Fruit fly (Drosophila melanogaster): ENCODE data around the gene Ugalt.

The Ugalt gene

DNA sequence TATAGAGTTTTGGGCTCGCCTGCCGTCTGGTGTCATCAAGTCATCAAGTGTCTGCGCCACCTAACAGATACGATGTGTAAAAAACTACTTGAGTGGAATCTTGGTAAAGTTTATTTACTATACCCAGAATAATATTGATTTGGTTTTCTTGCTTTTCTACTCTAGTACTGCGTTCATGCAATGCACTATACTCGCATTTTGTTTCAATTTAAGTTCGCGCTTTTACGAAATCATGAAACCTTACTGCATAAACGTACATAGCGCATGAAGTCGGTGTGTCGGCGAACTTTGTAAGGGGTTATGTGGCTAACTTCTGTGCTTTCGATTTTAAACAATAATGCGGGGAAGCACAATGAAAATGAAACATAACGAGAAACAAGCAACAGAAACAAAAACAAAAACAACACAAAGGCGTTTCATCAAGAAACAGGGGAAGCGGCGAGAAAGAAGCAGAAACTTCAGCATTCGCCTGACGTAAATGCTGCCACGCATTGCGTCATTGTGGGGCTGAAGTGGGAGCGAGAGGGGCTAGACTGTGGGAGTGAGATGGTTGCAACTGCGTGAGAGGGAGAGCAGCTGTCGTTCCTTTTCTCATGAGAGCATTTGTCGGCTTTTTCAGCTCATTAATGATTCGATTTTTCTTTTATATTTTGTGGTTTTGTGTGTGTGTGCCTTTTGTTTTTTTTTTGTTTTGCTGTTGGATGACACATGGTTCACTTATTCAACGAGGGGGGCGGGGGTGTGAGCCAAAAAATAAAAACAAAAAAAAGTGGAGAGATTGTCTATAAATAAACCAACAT, 51.3 kb downstream of the Ugalt start:
- TF ChIP-seq ken (GFP tag; IDR thresholded peaks at IDR 0.05) (no peak), tgo (GFP tag; IDR thresholded peaks at IDR 0.05) (no peak), pita (GFP tag; optimal IDR thresholded peaks at IDR 0.05) (no peak), gcm2 (GFP tag; optimal IDR thresholded peaks at IDR 0.05) (no peak), psq (GFP tag; optimal IDR thresholded peaks at IDR 0.05) (no peak), HHEX (GFP tag; optimal IDR thresholded peaks at IDR 0.05) (no peak), CG7786 (GFP tag; optimal IDR thresholded peaks at IDR 0.05) (no peak), CG3847 (GFP tag; IDR thresholded peaks at IDR 0.05) (no peak), Mrtf (GFP tag; IDR thresholded peaks at IDR 0.05) (no peak), crol (GFP tag; IDR thresholded peaks at IDR 0.05) (peak; percentile 73; the same call in 1 of the 2 replicates), Stat92E (GFP tag; optimal IDR thresholded peaks at IDR 0.05) (no peak), Optix (GFP tag; IDR thresholded peaks at IDR 0.05) (no peak), CG4328 (GFP tag; optimal IDR thresholded peaks at IDR 0.05) (no peak), Dp (GFP tag; optimal IDR thresholded peaks at IDR 0.05) (no peak), Usf (GFP tag; optimal IDR thresholded peaks at IDR 0.05) (no peak), sr (GFP tag; IDR thresholded peaks at IDR 0.05) (peak; percentile 65; the same call in 1 of the 3 replicates), Nf-YC (tag; optimal IDR thresholded peaks at IDR 0.05) (no peak), CG31388 (GFP tag; optimal IDR thresholded peaks at IDR 0.05) (no peak), CG6175 (GFP tag; IDR thresholded peaks at IDR 0.05) (peak; percentile 84; the same call in 2 of the 3 replicates), dmrt11E (tag; optimal IDR thresholded peaks at IDR 0.05) (no peak), gro (GFP tag; optimal IDR thresholded peaks at IDR 0.05) (peak; percentile 36), CG16779 (GFP tag; IDR thresholded peaks at IDR 0.05) (no peak), inv (GFP tag; IDR thresholded peaks at IDR 0.05; ENCODE audit: partially characterized antibody) (no peak), CG13287 (GFP tag; IDR thresholded peaks at IDR 0.05; ENCODE audit: partially characterized antibody) (peak; percentile 41; the same call in 1 of the 2 replicates), CG7372 (GFP tag; IDR thresholded peaks at IDR 0.05) (no peak), fd3F (GFP tag; optimal IDR thresholded peaks at IDR 0.05) (no peak), CG11398 (GFP tag; optimal IDR thresholded peaks at IDR 0.05) (no peak), CG7839 (tag; optimal IDR thresholded peaks at IDR 0.05) (peak; percentile 4), gsb (GFP tag; IDR thresholded peaks at IDR 0.05) (no peak), Six4 (GFP tag; optimal IDR thresholded peaks at IDR 0.05) (no peak), p53 (GFP tag; optimal IDR thresholded peaks at IDR 0.05) (no peak), CG10321 (GFP tag; IDR thresholded peaks at IDR 0.05) (0 out of 2 replicates have a peak, but pooled peaks have one; percentile 56), en (GFP tag; optimal IDR thresholded peaks at IDR 0.05) (no peak), Fer3 (tag; optimal IDR thresholded peaks at IDR 0.05) (no peak), sd (tag; optimal IDR thresholded peaks at IDR 0.05) (peak; percentile 95), nau (GFP tag; optimal IDR thresholded peaks at IDR 0.05) (peak; percentile 19), CG3838 (GFP tag; optimal IDR thresholded peaks at IDR 0.05) (peak; percentile 74), Sry-δ (GFP tag; optimal IDR thresholded peaks at IDR 0.05) (no peak), CG34422 (GFP tag; IDR thresholded peaks at IDR 0.05) (no peak; the same call in 2 of the 3 replicates), dimm (GFP tag; IDR thresholded peaks at IDR 0.05) (no peak), H2.0 (GFP tag; IDR thresholded peaks at IDR 0.05) (no peak), CG15073 (GFP tag; optimal IDR thresholded peaks at IDR 0.05) (no peak), abd-A (tag; optimal IDR thresholded peaks at IDR 0.05) (peak; percentile 49), trem (tag; optimal IDR thresholded peaks at IDR 0.05) (no peak), sens-2 (GFP tag; IDR thresholded peaks at IDR 0.05) (no peak), Atf6 (GFP tag; IDR thresholded peaks at IDR 0.05) (no peak), Spps (tag; optimal IDR thresholded peaks at IDR 0.05) (no peak), ftz-f1 (GFP tag; optimal IDR thresholded peaks at IDR 0.05) (no peak), fru (optimal IDR thresholded peaks at IDR 0.05) (no peak), ab (GFP tag; optimal IDR thresholded peaks at IDR 0.05) (no peak), Lpt (GFP tag; optimal IDR thresholded peaks at IDR 0.05) (no peak)

All from whole organism, embryonic.